Fruit fly (Drosophila melanogaster) whole organism, prepupa: ENCODE measurements around the gene CG2104.
A peak's percentile ranks its signal among the peaks of the same experiment; 100 is the strongest.

Source experiments
- CG10669 ChIP-seq: fragments of 200-800 bp; sonication (Bioruptor generic); optimal IDR thresholded peaks from 3 replicates; lab custom pipeline; 2018; ENCODE audit warnings: missing biosample characterization, mild to moderate bottlenecking, missing genetic modification characterization, moderate library complexity
- CG11294 ChIP-seq: fragments of 200-800 bp; sonication (Bioruptor generic); IDR thresholded peaks from 2 replicates; pipeline ENCODE4 v1.3.6; 2022; ENCODE audit warnings: missing biosample characterization, missing genetic modification characterization
- CG11762 ChIP-seq: fragments of 200-800 bp; sonication (Bioruptor generic); optimal IDR thresholded peaks from 3 replicates; lab custom pipeline; 2016; ENCODE audit warnings: missing biosample characterization, missing genetic modification characterization; ENCODE audit not compliant: insufficient read depth
- CG15336 ChIP-seq: fragments of 200-800 bp; sonication (Bioruptor generic); IDR thresholded peaks from 2 replicates; pipeline ENCODE4 v1.3.6; 2022; ENCODE audit warnings: missing biosample characterization, missing genetic modification characterization
- CG1621 ChIP-seq: fragments of 200-800 bp; sonication (Bioruptor generic); optimal IDR thresholded peaks from 3 replicates; lab custom pipeline; 2018; ENCODE audit warnings: missing biosample characterization, mild to moderate bottlenecking, missing genetic modification characterization
- CG16779 ChIP-seq: fragments of 200-800 bp; sonication (Bioruptor generic); optimal IDR thresholded peaks from 3 replicates; lab custom pipeline; 2017; ENCODE audit warnings: missing biosample characterization, mild to moderate bottlenecking, missing genetic modification characterization
- CG3032 ChIP-seq: fragments of 200-800 bp; optimal IDR thresholded peaks from 2 replicates; lab custom pipeline; 2019; ENCODE audit warnings: missing biosample characterization, mild to moderate bottlenecking, missing genetic modification characterization, moderate library complexity
- CG32006 ChIP-seq: fragments of 200-800 bp; sonication (Bioruptor generic); optimal IDR thresholded peaks from 3 replicates; lab custom pipeline; 2017; ENCODE audit warnings: missing biosample characterization, mild to moderate bottlenecking, missing genetic modification characterization
- CG34406 ChIP-seq: fragments of 200-800 bp; sonication (Bioruptor generic); optimal IDR thresholded peaks from 3 replicates; lab custom pipeline; 2016; ENCODE audit warnings: missing biosample characterization, missing genetic modification characterization
- CG4318 ChIP-seq: fragments of 200-800 bp; sonication (Bioruptor generic); optimal IDR thresholded peaks from 3 replicates; lab custom pipeline; 2017; ENCODE audit warnings: missing biosample characterization, mild to moderate bottlenecking, missing genetic modification characterization
- CG6276 ChIP-seq: fragments of 200-800 bp; sonication (Bioruptor generic); optimal IDR thresholded peaks from 2 replicates; lab custom pipeline; 2017; ENCODE audit warnings: missing biosample characterization, mild to moderate bottlenecking, missing genetic modification characterization
- CG6792 ChIP-seq: fragments of 200-800 bp; sonication (Bioruptor generic); optimal IDR thresholded peaks from 3 replicates; lab custom pipeline; 2016; ENCODE audit warnings: missing biosample characterization, missing genetic modification characterization
- CG6808 ChIP-seq: fragments of 200-800 bp; sonication (Bioruptor generic); optimal IDR thresholded peaks from 3 replicates; lab custom pipeline; 2017; ENCODE audit warnings: missing biosample characterization, missing genetic modification characterization, mild to moderate bottlenecking, moderate library complexity, missing genetic modification reagents
- CG6854 ChIP-seq: fragments of 200-800 bp; sonication (Bioruptor generic); optimal IDR thresholded peaks from 2 replicates; lab custom pipeline; 2017; ENCODE audit warnings: missing biosample characterization, mild to moderate bottlenecking, missing genetic modification characterization
- CG7368 ChIP-seq: fragments of 200-800 bp; sonication (Bioruptor generic); optimal IDR thresholded peaks from 3 replicates; lab custom pipeline; 2016; ENCODE audit warnings: missing biosample characterization, missing genetic modification characterization
- CG8119 ChIP-seq: fragments of 200-800 bp; sonication (Bioruptor generic); IDR thresholded peaks from 3 replicates; pipeline ENCODE4 v1.3.6; 2022; ENCODE audit warnings: missing biosample characterization, missing genetic modification characterization
- CG8319 ChIP-seq: fragments of 200-800 bp; sonication (Bioruptor generic); optimal IDR thresholded peaks from 3 replicates; lab custom pipeline; 2016; ENCODE audit warnings: missing biosample characterization, missing genetic modification characterization
- CG8632 ChIP-seq: fragments of 200-800 bp; sonication (Bioruptor generic); optimal IDR thresholded peaks from 3 replicates; lab custom pipeline; 2016; ENCODE audit warnings: missing biosample characterization, missing genetic modification characterization
- Eip75B ChIP-seq: fragments of 200-800 bp; sonication (Bioruptor generic); optimal IDR thresholded peaks from 3 replicates; lab custom pipeline; 2016; ENCODE audit warnings: missing biosample characterization, missing genetic modification characterization
- Eip78C ChIP-seq: fragments of 200-800 bp; sonication (Bioruptor generic); peaks from one replicate; lab custom pipeline; 2016; ENCODE audit warnings: missing biosample characterization, missing genetic modification characterization
- Eip93F ChIP-seq: fragments of 200-800 bp; sonication (Bioruptor generic); optimal IDR thresholded peaks from 2 replicates; lab custom pipeline; 2016; ENCODE audit warnings: missing biosample characterization, mild to moderate bottlenecking, missing genetic modification characterization
- Ets21C ChIP-seq: fragments of 200-800 bp; sonication (Bioruptor generic); optimal IDR thresholded peaks from 3 replicates; lab custom pipeline; 2016; ENCODE audit warnings: missing biosample characterization, missing genetic modification characterization
- Hr38 ChIP-seq: sonication (Bioruptor generic); optimal IDR thresholded peaks from 2 replicates; lab custom pipeline; 2016; ENCODE audit warnings: missing biosample characterization, missing genetic modification characterization
- Hr39 ChIP-seq: fragments of 200-800 bp; sonication (Bioruptor generic); optimal IDR thresholded peaks from 2 replicates; lab custom pipeline; 2016; ENCODE audit warnings: missing biosample characterization, missing genetic modification characterization
- Met ChIP-seq: fragments of 200-800 bp; sonication (Bioruptor generic); optimal IDR thresholded peaks from 3 replicates; lab custom pipeline; 2016; ENCODE audit warnings: missing biosample characterization, missing genetic modification characterization
- Smox ChIP-seq: fragments of 200-800 bp; sonication (Bioruptor generic); optimal IDR thresholded peaks from 3 replicates; lab custom pipeline; 2016; ENCODE audit warnings: missing biosample characterization, missing genetic modification characterization
- Sox102F ChIP-seq: fragments of 200-800 bp; sonication (Bioruptor generic); optimal IDR thresholded peaks from 2 replicates; lab custom pipeline; 2016; ENCODE audit warnings: missing biosample characterization, mild to moderate bottlenecking, missing genetic modification characterization
- Sox14 ChIP-seq: fragments of 200-800 bp; sonication (Bioruptor generic); optimal IDR thresholded peaks from 3 replicates; lab custom pipeline; 2016; ENCODE audit warnings: missing biosample characterization, missing genetic modification characterization
- Sox15 ChIP-seq: fragments of 200-800 bp; sonication (Bioruptor generic); optimal IDR thresholded peaks from 3 replicates; lab custom pipeline; 2016; ENCODE audit warnings: missing biosample characterization, missing genetic modification characterization
- achi ChIP-seq: fragments of 200-800 bp; sonication (Bioruptor generic); optimal IDR thresholded peaks from 3 replicates; lab custom pipeline; 2016; ENCODE audit warnings: missing biosample characterization, missing genetic modification characterization
- acj6 ChIP-seq: fragments of 200-800 bp; sonication (Bioruptor generic); optimal IDR thresholded peaks from 3 replicates; lab custom pipeline; 2016; ENCODE audit warnings: missing biosample characterization, missing genetic modification characterization
- cyc ChIP-seq: fragments of 200-800 bp; sonication (Bioruptor generic); optimal IDR thresholded peaks from 3 replicates; lab custom pipeline; 2016; ENCODE audit warnings: missing biosample characterization, missing genetic modification characterization
- dac ChIP-seq: fragments of 200-800 bp; sonication (Bioruptor generic); optimal IDR thresholded peaks from 2 replicates; lab custom pipeline; 2017; ENCODE audit warnings: missing biosample characterization, mild to moderate bottlenecking, missing genetic modification characterization
- dsx ChIP-seq: fragments of 200-800 bp; optimal IDR thresholded peaks from 3 replicates; lab custom pipeline; 2019; ENCODE audit warnings: missing biosample characterization, mild to moderate bottlenecking, missing genetic modification characterization, moderate library complexity; ENCODE audit not compliant: poor library complexity, severe bottlenecking
- eg ChIP-seq: fragments of 200-800 bp; sonication (Bioruptor generic); IDR thresholded peaks from 3 replicates; pipeline ENCODE4 v1.3.6; 2022; ENCODE audit warnings: missing biosample characterization, missing genetic modification characterization
- esn ChIP-seq: fragments of 200-800 bp; sonication (Bioruptor generic); optimal IDR thresholded peaks from 2 replicates; lab custom pipeline; 2016; ENCODE audit warnings: missing biosample characterization, mild to moderate bottlenecking, missing genetic modification characterization, moderate library complexity
- fd59A ChIP-seq: fragments of 200-800 bp; sonication (Bioruptor generic); optimal IDR thresholded peaks from 2 replicates; lab custom pipeline; 2017; ENCODE audit warnings: missing biosample characterization, mild to moderate bottlenecking, missing genetic modification characterization, missing genetic modification reagents
- fd85E ChIP-seq: fragments of 200-800 bp; sonication (Bioruptor generic); optimal IDR thresholded peaks from 3 replicates; lab custom pipeline; 2016; ENCODE audit warnings: missing biosample characterization, missing genetic modification characterization
- fkh ChIP-seq: fragments of 200-800 bp; sonication (Bioruptor generic); optimal IDR thresholded peaks from 3 replicates; lab custom pipeline; 2017; ENCODE audit warnings: missing biosample characterization, mild to moderate bottlenecking, missing genetic modification characterization, moderate library complexity
- net ChIP-seq: fragments of 200-800 bp; sonication (Bioruptor generic); optimal IDR thresholded peaks from 3 replicates; lab custom pipeline; 2016; ENCODE audit warnings: missing biosample characterization, missing genetic modification characterization
- ss ChIP-seq, 2 experiments: fragments of 200-800 bp; sonication (Bioruptor generic); optimal IDR thresholded peaks; 2 replicates in 1 of 2; 3 replicates in 1 of 2; lab custom pipeline; 2017 to 2018; ENCODE audit warnings: mild to moderate bottlenecking in 2 of 2, missing biosample characterization in 2 of 2, missing genetic modification characterization in 2 of 2, moderate library complexity in 1 of 2
- svp ChIP-seq: fragments of 200-800 bp; sonication (Bioruptor generic); peaks from one replicate; lab custom pipeline; 2016; ENCODE audit warnings: missing biosample characterization, missing genetic modification characterization
- topi ChIP-seq: fragments of 200-800 bp; sonication (Bioruptor generic); optimal IDR thresholded peaks from 3 replicates; lab custom pipeline; 2016; ENCODE audit warnings: missing biosample characterization, missing genetic modification characterization

Gene CG2104

DNA sequence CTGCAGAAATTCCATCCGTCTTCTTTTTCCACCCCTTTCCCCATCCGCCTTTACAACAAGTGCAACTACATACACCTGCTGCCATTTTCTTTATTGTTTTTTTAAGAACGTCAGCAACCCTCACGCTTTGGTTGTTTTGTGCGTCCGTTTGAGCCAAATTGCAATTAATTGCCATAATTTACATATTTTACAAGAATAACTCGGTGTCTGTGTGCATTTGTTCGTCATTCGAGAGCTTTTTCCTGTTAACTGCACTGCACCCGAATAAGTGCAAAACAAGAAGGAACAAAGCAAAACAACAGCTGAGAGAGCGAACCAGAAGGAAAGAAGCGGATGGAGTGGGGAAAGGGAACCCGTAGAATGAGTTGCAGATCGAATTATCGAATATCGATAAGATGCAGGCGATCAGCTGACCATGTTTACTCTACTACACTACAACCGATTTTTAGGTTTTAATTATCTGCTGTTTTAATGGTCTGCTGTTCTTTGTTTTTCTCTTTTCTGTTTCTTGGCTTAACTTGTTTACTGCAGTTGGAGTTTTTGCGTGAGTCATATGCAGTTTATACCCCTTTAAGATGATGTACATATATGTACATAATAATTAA is 22.3 kb downstream of the CG2104 start (continued):
- TF ChIP-seq esn: peak; percentile 41
- TF ChIP-seq CG8319 (GFP tag; lab: Kevin White, UChicago): no peak
- TF ChIP-seq Sox102F (GFP tag; lab: Kevin White, UChicago): no peak
- peak; percentile 3 for TF ChIP-seq CG32006 (GFP tag; lab: Kevin White, UChicago)
- no peak for TF ChIP-seq CG3032 (tag; lab: Kevin White, UChicago)
- TF ChIP-seq CG15336 (GFP tag; lab: Robert Waterston, UW): no peak
- TF ChIP-seq CG8119: no peak
- peak; percentile 42 for TF ChIP-seq achi
- no peak for TF ChIP-seq CG6276 (GFP tag; lab: Kevin White, UChicago)
- TF ChIP-seq acj6: no peak
- peak; percentile 25 for TF ChIP-seq CG16779 (tag; lab: Kevin White, UChicago)
- TF ChIP-seq Smox: no peak
- TF ChIP-seq CG6808 (GFP tag; lab: Kevin White, UChicago): peak; percentile 54
- no peak for TF ChIP-seq CG6854
- no peak for TF ChIP-seq Hr39 (GFP tag; lab: Kevin White, UChicago)
- peak; percentile 67 for TF ChIP-seq Sox14
- TF ChIP-seq Eip75B (GFP tag; lab: Kevin White, UChicago): peak; percentile 20
- peak; percentile 24 for TF ChIP-seq dsx (GFP tag; lab: Kevin White, UChicago)
- no peak for TF ChIP-seq eg
- no peak for TF ChIP-seq CG11294 (GFP tag; lab: Robert Waterston, UW)
- no peak for TF ChIP-seq Eip93F (GFP tag; lab: Kevin White, UChicago)
- peak; percentile 46 for TF ChIP-seq CG1621 (tag; lab: Kevin White, UChicago)
- TF ChIP-seq CG10669 (GFP tag; lab: Kevin White, UChicago): peak; percentile 12
- TF ChIP-seq CG8632 (GFP tag; lab: Kevin White, UChicago): no peak
- no peak for TF ChIP-seq CG4318

DNA sequence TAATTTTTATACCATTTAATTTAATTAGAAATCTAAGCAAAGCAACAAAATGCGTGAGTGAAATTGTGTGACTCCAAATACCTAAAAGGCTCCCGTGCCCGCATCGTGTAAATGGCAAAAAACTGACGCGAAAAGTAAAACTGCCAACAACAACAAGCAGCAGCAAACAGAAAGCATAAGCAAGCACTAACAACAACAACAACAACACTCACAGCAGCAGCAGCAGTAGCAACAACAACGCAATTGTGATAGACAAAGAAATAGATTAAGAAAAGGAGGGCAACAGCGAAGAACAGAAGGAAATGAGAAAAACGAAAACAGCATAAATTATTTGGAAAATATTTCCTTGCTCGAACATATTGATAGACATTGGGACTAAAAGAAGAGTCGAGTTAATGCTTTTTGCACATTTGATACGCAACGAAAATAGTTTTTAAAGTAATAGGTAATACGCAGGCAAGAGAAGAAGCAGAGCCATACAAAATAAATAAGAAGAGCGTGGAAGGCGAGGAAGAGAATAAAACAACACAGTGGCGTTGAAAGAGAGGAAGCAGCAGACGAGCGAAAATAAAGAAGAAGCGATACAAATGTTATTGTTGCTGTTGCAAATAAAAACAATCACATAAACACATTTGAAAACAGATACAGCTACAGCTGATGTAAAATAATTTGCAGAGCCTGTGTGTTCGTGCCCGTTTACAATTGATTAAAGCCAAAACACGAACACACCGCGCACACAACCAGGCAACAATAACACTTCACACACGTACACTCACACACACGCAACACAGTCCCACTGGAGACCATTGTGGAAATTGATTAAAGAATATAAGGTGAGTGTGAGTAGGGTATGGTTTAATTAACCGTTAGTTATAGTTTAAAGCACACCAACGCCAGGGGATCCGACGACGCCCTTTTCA is 23.1 kb downstream of the CG2104 start:
- peak; percentile 35 for TF ChIP-seq fkh (GFP tag; lab: Kevin White, UChicago)
- TF ChIP-seq CG32006 (GFP tag; lab: Kevin White, UChicago): no peak
- TF ChIP-seq Eip78C: peak; percentile 13
- no peak for TF ChIP-seq CG6854

DNA sequence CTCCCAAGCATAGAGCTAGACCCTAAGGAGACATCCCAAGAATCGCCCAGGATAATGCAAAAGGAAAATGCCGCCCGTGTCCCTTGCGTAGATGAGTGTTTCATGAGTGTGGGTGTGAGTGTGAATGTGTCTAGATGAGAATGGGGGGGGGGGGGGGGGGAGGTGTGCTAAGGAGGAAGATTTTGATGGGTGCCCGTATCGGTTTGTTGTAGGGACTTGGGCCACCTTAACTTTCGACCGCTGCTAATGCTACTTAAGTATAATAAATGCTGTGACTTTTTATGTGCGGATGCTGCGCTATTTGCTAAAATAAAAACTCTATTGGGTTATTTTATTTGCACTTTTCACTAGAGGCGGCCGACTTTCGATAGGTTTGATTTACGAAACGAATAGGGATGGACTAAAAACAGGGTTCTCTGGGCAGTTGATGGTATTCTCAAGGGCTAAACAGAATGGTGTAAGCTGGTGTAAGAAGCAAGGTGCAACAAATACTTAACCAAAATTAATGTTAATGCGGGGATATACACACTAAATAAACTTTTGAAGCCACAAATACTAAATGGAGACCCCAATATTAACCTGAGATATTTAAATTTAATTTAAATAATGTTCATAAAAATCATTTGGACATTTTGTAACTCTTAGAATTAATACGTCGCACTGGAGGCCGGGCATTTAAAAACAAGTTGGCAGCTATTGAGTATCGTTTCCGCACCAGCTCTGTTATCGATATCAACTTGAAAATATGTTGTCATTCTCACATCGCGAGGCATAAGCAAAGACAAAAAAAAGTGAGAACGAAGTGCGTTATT is 24.0 kb downstream of the CG2104 start, which contains the start of the genes Xe7 and Atg17:
Gene Xe7, minus strand, starts transcription at position 407 of the 812 bp plus-strand sequence.
Gene Atg17, plus strand, starts transcription at position 786 of the 812 bp plus-strand sequence.
- TF ChIP-seq net (GFP tag; lab: Kevin White, UChicago) (peak; percentile 83), Met (GFP tag; lab: Kevin White, UChicago) (peak; percentile 90), CG3032 (tag; lab: Kevin White, UChicago) (peak; percentile 94), CG4318 (peak; percentile 93), Hr38 (GFP tag; lab: Kevin White, UChicago) (peak; percentile 55), CG8632 (GFP tag; lab: Kevin White, UChicago) (peak; percentile 90), cyc (GFP tag; lab: Kevin White, UChicago) (peak; percentile 92), svp (GFP tag; lab: Kevin White, UChicago) (peak; percentile 96), achi (peak; percentile 92), CG34406 (GFP tag; lab: Kevin White, UChicago) (peak; percentile 90), CG11762 (GFP tag; lab: Kevin White, UChicago) (peak; percentile 76), Sox102F (GFP tag; lab: Kevin White, UChicago) (peak; percentile 85), dac (GFP tag; lab: Kevin White, UChicago) (peak; percentile 88), eg (peak; percentile 92), Sox15 (GFP tag; lab: Kevin White, UChicago) (peak; percentile 95), fd85E (peak; percentile 81), CG11294 (GFP tag; lab: Robert Waterston, UW) (peak; percentile 88; the same call in 1 of the 2 replicates), topi (GFP tag; lab: Kevin White, UChicago) (peak; percentile 91), CG7368 (GFP tag; lab: Kevin White, UChicago) (peak; percentile 89), fd59A (peak; percentile 83), CG6792 (GFP tag; lab: Kevin White, UChicago) (peak; percentile 87), CG10669 (GFP tag; lab: Kevin White, UChicago) (peak; percentile 86), esn (peak; percentile 92), Ets21C (GFP tag; lab: Kevin White, UChicago) (peak; percentile 94), CG8119 (peak; percentile 87), ss (GFP tag; optimal IDR thresholded peaks at IDR 0.05; lab: Kevin White, UChicago) (peak; percentile 27 to 80)
